Worm (Caenorhabditis elegans) whole organism, L4 larva: ENCODE results near the gene C45G9.11.

ENCODE experiments used
- F10B5.3 ChIP-seq: sonication (generic microtip); optimal IDR thresholded peaks from 2 replicates; lab custom pipeline; 2016; ENCODE audit warnings: mild to moderate bottlenecking, missing genetic modification characterization, missing compliant biosample characterization
- F37D6.2 ChIP-seq: sonication (generic microtip); optimal IDR thresholded peaks from 2 replicates; lab custom pipeline; 2016; ENCODE audit warnings: mild to moderate bottlenecking, missing genetic modification characterization, missing compliant biosample characterization
- F44E2.7 ChIP-seq: fragments of 200-800 bp; sonication (Bioruptor generic); IDR thresholded peaks from 2 replicates; pipeline ENCODE4 v2.1.2; 2022; ENCODE audit warnings: missing genetic modification characterization, missing compliant biosample characterization
- F49E8.2 ChIP-seq: sonication (generic microtip); optimal IDR thresholded peaks from 2 replicates; lab custom pipeline; 2016; ENCODE audit warnings: missing compliant biosample characterization, mild to moderate bottlenecking, missing genetic modification characterization, borderline replicate concordance
- T20F7.1 ChIP-seq: fragments of 200-800 bp; sonication (Bioruptor generic); optimal IDR thresholded peaks from 2 replicates; lab custom pipeline; 2018; ENCODE audit warnings: mild to moderate bottlenecking, missing genetic modification characterization, missing compliant biosample characterization
- T26A8.4 ChIP-seq: fragments of 200-800 bp; sonication (Bioruptor generic); IDR thresholded peaks from 2 replicates; pipeline ENCODE4 v1.3.6; 2022; ENCODE audit warnings: missing genetic modification characterization, missing compliant biosample characterization
- Y105C5A.15 ChIP-seq: fragments of 200-800 bp; sonication (Bioruptor generic); IDR thresholded peaks from 2 replicates; pipeline ENCODE4 v1.3.6; 2022; ENCODE audit warnings: missing genetic modification characterization, missing compliant biosample characterization
- Y5F2A.4 ChIP-seq: fragments of 200-800 bp; sonication (Bioruptor generic); optimal IDR thresholded peaks from 2 replicates; lab custom pipeline; 2018; ENCODE audit warnings: mild to moderate bottlenecking, missing genetic modification characterization, missing compliant biosample characterization
- arid-1 ChIP-seq: fragments of 200-800 bp; sonication (Bioruptor generic); conservative IDR thresholded peaks from 2 replicates; pipeline ENCODE4 v1.3.6; 2022; ENCODE audit warnings: missing genetic modification reagents, missing genetic modification characterization, missing compliant biosample characterization
- ceh-82 ChIP-seq: sonication (generic microtip); optimal IDR thresholded peaks from 2 replicates; lab custom pipeline; 2017; ENCODE audit warnings: missing biosample characterization, missing genetic modification characterization
- ces-1 ChIP-seq: fragments of 150-350 bp; sonication (generic microtip); optimal IDR thresholded peaks from 4 replicates; lab custom pipeline; 2014; ENCODE audit warnings: missing biosample characterization, missing genetic modification reagents, missing genetic modification characterization
- daf-16 ChIP-seq, 3 experiments: sonication (generic microtip); optimal IDR thresholded peaks; 2 replicates each; lab custom pipeline; 2016 to 2017; ENCODE audit warnings: missing genetic modification characterization in 3 of 3, missing genetic modification reagents in 3 of 3, mild to moderate bottlenecking in 2 of 3, missing compliant biosample characterization in 2 of 3, missing biosample characterization in 1 of 3, moderate library complexity in 1 of 3
- daf-19 ChIP-seq: fragments of 200-800 bp; sonication (Bioruptor generic); conservative IDR thresholded peaks from 2 replicates; pipeline ENCODE4 v1.3.6; 2022; ENCODE audit warnings: missing genetic modification characterization, missing compliant biosample characterization
- dmd-6 ChIP-seq: fragments of 200-800 bp; sonication (Bioruptor generic); IDR thresholded peaks from 2 replicates; pipeline ENCODE4 v1.3.6; 2022; ENCODE audit warnings: missing genetic modification reagents, missing genetic modification characterization, missing compliant biosample characterization
- dve-1 ChIP-seq: sonication (generic microtip); optimal IDR thresholded peaks from 2 replicates; lab custom pipeline; 2017; ENCODE audit warnings: antibody characterized with exemption, mild to moderate bottlenecking, missing genetic modification characterization, missing compliant biosample characterization; ENCODE audit not compliant: insufficient read depth
- egl-27 ChIP-seq: sonication (generic microtip); optimal IDR thresholded peaks from 3 replicates; lab custom pipeline; 2017; ENCODE audit warnings: missing biosample characterization, missing genetic modification reagents, missing genetic modification characterization
- egl-43 ChIP-seq: fragments of 200-800 bp; sonication (Bioruptor generic); IDR thresholded peaks from 2 replicates; pipeline ENCODE4 v1.3.6; 2022; ENCODE audit warnings: missing genetic modification reagents, missing genetic modification characterization, missing compliant biosample characterization
- fos-1 ChIP-seq: fragments of 150-350 bp; optimal IDR thresholded peaks from 2 replicates; lab custom pipeline; 2014; ENCODE audit warnings: missing biosample characterization, missing genetic modification characterization
- hif-1 ChIP-seq, 2 experiments: sonication (generic microtip); optimal IDR thresholded peaks; 2 replicates each; lab custom pipeline; 2016 to 2017; ENCODE audit warnings: missing compliant biosample characterization in 2 of 2, missing genetic modification characterization in 2 of 2, missing genetic modification reagents in 2 of 2, missing genotype in 2 of 2, mild to moderate bottlenecking in 1 of 2
- hlh-11 ChIP-seq: fragments of 200-800 bp; sonication (Bioruptor generic); optimal IDR thresholded peaks from 2 replicates; lab custom pipeline; 2018; ENCODE audit warnings: mild to moderate bottlenecking, missing genetic modification characterization, missing compliant biosample characterization
- hlh-30 ChIP-seq: sonication (generic microtip); optimal IDR thresholded peaks from 2 replicates; lab custom pipeline; 2017; ENCODE audit warnings: antibody characterized with exemption, mild to moderate bottlenecking, missing genetic modification characterization, missing compliant biosample characterization; ENCODE audit not compliant: insufficient read depth
- jun-1 ChIP-seq: fragments of 150-350 bp; optimal IDR thresholded peaks from 2 replicates; lab custom pipeline; 2014; ENCODE audit warnings: missing biosample characterization, missing genetic modification reagents, missing genetic modification characterization
- lin-15B ChIP-seq: fragments of 150-350 bp; sonication (generic microtip); optimal IDR thresholded peaks from 3 replicates; lab custom pipeline; 2014; ENCODE audit warnings: missing biosample characterization, missing genetic modification characterization
- lin-29 ChIP-seq: fragments of 200-800 bp; sonication (Bioruptor generic); IDR thresholded peaks from 2 replicates; pipeline ENCODE4 v1.3.6; 2022; ENCODE audit warnings: missing genetic modification reagents, missing genetic modification characterization, missing compliant biosample characterization
- lin-39 ChIP-seq: fragments of 150-350 bp; optimal IDR thresholded peaks from 2 replicates; lab custom pipeline; 2014; ENCODE audit warnings: missing biosample characterization, missing genetic modification reagents, missing genetic modification characterization
- lir-3 ChIP-seq: sonication (generic microtip); optimal IDR thresholded peaks from 2 replicates; lab custom pipeline; 2016; ENCODE audit warnings: mild to moderate bottlenecking, missing genetic modification characterization, missing compliant biosample characterization
- lsy-2 ChIP-seq, 2 experiments: fragments of 150-350 bp in 1 of 2; sonication (generic microtip) in 1 of 2; optimal IDR thresholded peaks; 2 replicates each; lab custom pipeline; 2014 to 2017; ENCODE audit warnings: missing biosample characterization in 2 of 2, missing genetic modification characterization in 2 of 2
- madf-9 ChIP-seq: fragments of 200-800 bp; sonication (Bioruptor generic); conservative IDR thresholded peaks from 2 replicates; pipeline ENCODE4 v1.3.6; 2022; ENCODE audit warnings: missing genetic modification reagents, missing genetic modification characterization, missing compliant biosample characterization
- mdl-1 ChIP-seq, 2 experiments: fragments of 150-350 bp in 1 of 2; sonication (generic microtip) in 1 of 2; optimal IDR thresholded peaks; 2 replicates each; lab custom pipeline; 2014 to 2017; ENCODE audit warnings: missing biosample characterization in 2 of 2, missing genetic modification characterization in 2 of 2
- mep-1 ChIP-seq: fragments of 150-350 bp; sonication (generic microtip); optimal IDR thresholded peaks from 3 replicates; lab custom pipeline; 2014; ENCODE audit warnings: missing biosample characterization, missing genetic modification characterization
- mes-2 ChIP-seq: sonication (generic microtip); optimal IDR thresholded peaks from 2 replicates; lab custom pipeline; 2016; ENCODE audit warnings: missing genotype, mild to moderate bottlenecking, missing genetic modification characterization, missing compliant biosample characterization; ENCODE audit not compliant: poor library complexity, severe bottlenecking
- mxl-3 ChIP-seq: fragments of 200-800 bp; sonication (Bioruptor generic); optimal IDR thresholded peaks from 2 replicates; lab custom pipeline; 2018; ENCODE audit warnings: mild to moderate bottlenecking, missing genetic modification characterization, missing compliant biosample characterization
- nhr-11 ChIP-seq: fragments of 150-350 bp; optimal IDR thresholded peaks from 2 replicates; lab custom pipeline; 2014; ENCODE audit warnings: missing biosample characterization, missing genetic modification characterization
- nhr-28 ChIP-seq: fragments of 150-350 bp; optimal IDR thresholded peaks from 2 replicates; lab custom pipeline; 2014; ENCODE audit warnings: missing biosample characterization, missing genetic modification characterization
- nhr-42 ChIP-seq: fragments of 200-800 bp; sonication (Bioruptor generic); IDR thresholded peaks from 2 replicates; pipeline ENCODE4 v1.3.6; 2022; ENCODE audit warnings: missing genetic modification characterization, missing compliant biosample characterization
- nhr-6 ChIP-seq: fragments of 150-350 bp; optimal IDR thresholded peaks from 2 replicates; lab custom pipeline; 2014; ENCODE audit warnings: missing biosample characterization, missing genetic modification characterization
- nhr-77 ChIP-seq: fragments of 150-350 bp; optimal IDR thresholded peaks from 2 replicates; lab custom pipeline; 2014; ENCODE audit warnings: missing biosample characterization, missing genetic modification characterization
- pha-4 ChIP-seq, 2 experiments: fragments of 150-350 bp in 1 of 2; fragments of 200-800 bp in 1 of 2; sonication (Bioruptor generic) in 1 of 2; IDR thresholded peaks in 1 of 2; optimal IDR thresholded peaks in 1 of 2; 2 replicates each; pipeline versions ENCODE4 v1.3.6 to Lab custom; 2014 to 2022; ENCODE audit warnings: missing genetic modification characterization in 2 of 2, missing genetic modification reagents in 2 of 2, missing biosample characterization in 1 of 2, missing compliant biosample characterization in 1 of 2
- pqm-1 ChIP-seq: sonication (generic microtip); optimal IDR thresholded peaks from 2 replicates; lab custom pipeline; 2017; ENCODE audit warnings: missing biosample characterization, missing genetic modification characterization
- set-16 ChIP-seq: fragments of 200-800 bp; sonication (Bioruptor generic); IDR thresholded peaks from 2 replicates; pipeline ENCODE4 v1.3.6; 2022; ENCODE audit warnings: missing genetic modification reagents, missing genetic modification characterization, missing compliant biosample characterization
- skn-1 ChIP-seq: fragments of 150-350 bp; optimal IDR thresholded peaks from 2 replicates; lab custom pipeline; 2014; ENCODE audit warnings: missing biosample characterization, missing genetic modification characterization
- spr-1 ChIP-seq: sonication (generic microtip); optimal IDR thresholded peaks from 2 replicates; lab custom pipeline; 2016; ENCODE audit warnings: mild to moderate bottlenecking, missing genetic modification characterization, missing compliant biosample characterization
- unc-62 ChIP-seq, 3 experiments: fragments of 150-350 bp in 1 of 3; sonication (generic microtip); optimal IDR thresholded peaks in 2 of 3; peaks in 1 of 3; 1 replicate in 1 of 3; 2 replicates in 2 of 3; lab custom pipeline; 2014 to 2017; ENCODE audit warnings: missing biosample characterization in 3 of 3, missing genetic modification characterization in 3 of 3, missing genetic modification reagents in 3 of 3, missing genotype in 1 of 3
- vab-7 ChIP-seq: fragments of 200-800 bp; sonication (Bioruptor generic); IDR thresholded peaks from 2 replicates; pipeline ENCODE4 v1.3.6; 2022; ENCODE audit warnings: missing genetic modification reagents, missing genetic modification characterization, missing compliant biosample characterization
- zag-1 ChIP-seq: fragments of 150-350 bp; optimal IDR thresholded peaks from 2 replicates; lab custom pipeline; 2014; ENCODE audit warnings: missing biosample characterization, missing genetic modification characterization

C45G9.11 gene

DNA sequence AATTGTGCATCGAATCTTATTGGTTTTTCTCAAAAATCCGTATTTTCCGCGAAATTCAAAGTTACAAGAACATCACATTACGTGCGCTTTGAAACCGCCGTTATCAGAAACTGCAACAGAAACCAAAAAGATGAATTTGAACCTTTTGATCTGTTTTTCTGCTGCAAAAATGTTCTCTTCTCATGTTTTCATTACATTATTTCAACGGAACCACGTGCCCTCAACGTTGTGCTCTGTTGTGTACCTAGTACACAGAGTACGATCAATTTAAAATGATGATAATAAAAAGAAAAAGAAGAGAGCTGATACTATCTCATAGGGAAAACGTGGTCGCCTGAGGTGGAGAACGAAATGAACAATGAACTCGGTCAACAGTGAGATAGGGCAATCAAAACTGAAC lies 9.5 kb upstream of the C45G9.11 start (continued):
- TF ChIP-seq unc-62 (GFP tag; optimal IDR thresholded peaks at IDR 0.05 in 1 of 2; lab: Kevin White, UChicago) (peak in 1 of 2 experiments; percentile 78), unc-62 (tag; optimal IDR thresholded peaks at IDR 0.05; lab: Kevin White, UChicago) (no peak), nhr-42 (GFP tag; lab: Robert Waterston, UW) (no peak), zag-1 (tag; lab: Kevin White, UChicago) (no peak), mes-2 (tag; lab: Kevin White, UChicago) (peak; percentile 65), hif-1 (tag; optimal IDR thresholded peaks at IDR 0.05; lab: Kevin White, UChicago) (peak in 1 of 2 experiments; percentile 66), F44E2.7 (GFP tag; lab: Robert Waterston, UW) (no peak), nhr-28 (tag; lab: Kevin White, UChicago) (peak; percentile 97), mep-1 (tag; lab: Kevin White, UChicago) (peak; percentile 81), hlh-11 (tag; lab: Kevin White, UChicago) (peak; percentile 94), dve-1 (peak; percentile 95), lir-3 (tag; lab: Kevin White, UChicago) (no peak), lsy-2 (tag; optimal IDR thresholded peaks at IDR 0.05; lab: Kevin White, UChicago) (peak in 1 of 2 experiments; percentile 75), nhr-11 (tag; lab: Kevin White, UChicago) (peak; percentile 83)
- TF ChIP-seq, all 104 proteins: peak for 26

DNA sequence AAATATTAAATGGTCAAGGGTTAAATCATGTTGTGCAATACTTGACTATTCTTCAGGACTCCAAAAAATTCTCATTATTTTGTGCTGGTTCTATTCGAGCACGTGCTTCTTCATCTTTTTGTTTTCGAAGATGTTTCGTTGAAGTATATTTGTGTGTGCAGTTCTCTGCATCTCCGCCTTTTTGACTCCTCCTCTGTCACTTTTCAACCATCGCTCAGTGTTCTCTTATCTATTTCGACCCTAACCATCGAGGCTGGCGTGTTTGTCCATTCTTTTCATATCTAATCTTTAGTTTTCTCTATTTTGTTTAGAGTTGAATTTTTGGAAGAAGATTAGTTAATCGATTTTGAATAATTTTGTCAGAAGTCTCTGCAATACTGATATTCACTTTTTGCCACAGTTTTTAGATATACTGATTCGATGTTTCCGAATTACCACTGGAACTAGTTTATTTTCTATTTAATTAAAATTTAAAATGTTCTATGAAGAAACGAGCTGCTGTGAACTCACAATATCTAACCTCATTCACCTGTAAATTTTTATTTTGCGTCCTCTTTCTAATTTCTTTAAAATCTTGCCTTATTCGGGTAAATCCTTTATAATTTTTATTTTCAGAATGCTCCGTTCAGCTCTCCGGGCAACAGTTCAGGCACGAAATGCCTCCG lies 8.8 kb upstream of the C45G9.11 start, which contains the start of gene alh-1:
TSS of gene alh-1 (plus strand) at position 615 of the 665 bp plus-strand sequence.
- no peak for TF ChIP-seq F44E2.7 (GFP tag; lab: Robert Waterston, UW)
- TF ChIP-seq mdl-1 (tag; optimal IDR thresholded peaks at IDR 0.05; lab: Kevin White, UChicago), result peak in 1 of 2 experiments; percentile 67
- no peak for TF ChIP-seq daf-16 (GFP tag; optimal IDR thresholded peaks at IDR 0.05; lab: Kevin White, UChicago)
- TF ChIP-seq daf-16 (tag; optimal IDR thresholded peaks at IDR 0.05; lab: Kevin White, UChicago), result peak; percentile 79
- peak; percentile 78 for TF ChIP-seq pqm-1 (tag; lab: Kevin White, UChicago)
- no peak for TF ChIP-seq T26A8.4 (GFP tag; lab: Robert Waterston, UW)
- TF ChIP-seq spr-1, result no peak
- no peak for TF ChIP-seq F37D6.2
- TF ChIP-seq nhr-77 (tag; lab: Kevin White, UChicago), result peak; percentile 35
- no peak for TF ChIP-seq fos-1 (tag; lab: Kevin White, UChicago)
- TF ChIP-seq lir-3 (tag; lab: Kevin White, UChicago), result no peak
- no peak for TF ChIP-seq daf-19 (GFP tag; lab: Robert Waterston, UW)
- TF ChIP-seq pha-4 (GFP tag; IDR thresholded peaks at IDR 0.05; lab: Robert Waterston, UW), result no peak
- peak; percentile 23 for TF ChIP-seq pha-4 (tag; optimal IDR thresholded peaks at IDR 0.05; lab: Kevin White, UChicago)
- TF ChIP-seq ceh-82 (tag; lab: Kevin White, UChicago), result no peak
- TF ChIP-seq egl-27 (tag; lab: Kevin White, UChicago), result no peak
- no peak for TF ChIP-seq hif-1 (tag; optimal IDR thresholded peaks at IDR 0.05; lab: Kevin White, UChicago)
- no peak for TF ChIP-seq set-16 (GFP tag; lab: Robert Waterston, UW)
- TF ChIP-seq F10B5.3 (tag; lab: Kevin White, UChicago), result no peak
- no peak for TF ChIP-seq nhr-11 (tag; lab: Kevin White, UChicago)
- TF ChIP-seq Y5F2A.4 (GFP tag; lab: Kevin White, UChicago), result no peak
- no peak for TF ChIP-seq vab-7 (GFP tag; lab: Robert Waterston, UW)
- TF ChIP-seq hlh-11 (tag; lab: Kevin White, UChicago), result peak; percentile 75
- TF ChIP-seq skn-1 (tag; lab: Kevin White, UChicago), result no peak
- peak; percentile 12 for TF ChIP-seq T20F7.1 (GFP tag; lab: Kevin White, UChicago)
- TF ChIP-seq ces-1 (GFP tag; lab: Kevin White, UChicago), result no peak
- TF ChIP-seq dmd-6 (GFP tag; lab: Robert Waterston, UW), result peak; percentile 73
- peak; percentile 54 for TF ChIP-seq nhr-28 (tag; lab: Kevin White, UChicago)
- no peak for TF ChIP-seq lin-39 (tag; lab: Kevin White, UChicago)
- TF ChIP-seq mxl-3 (GFP tag; lab: Kevin White, UChicago), result peak; percentile 53
- no peak for TF ChIP-seq arid-1
- TF ChIP-seq madf-9 (GFP tag; lab: Robert Waterston, UW), result no peak
- no peak for TF ChIP-seq mes-2 (tag; lab: Kevin White, UChicago)
- TF ChIP-seq hlh-30, result peak; percentile 21
- no peak for TF ChIP-seq Y105C5A.15
- TF ChIP-seq jun-1 (tag; lab: Kevin White, UChicago), result no peak
- TF ChIP-seq lin-29 (GFP tag; lab: Robert Waterston, UW), result no peak
- TF ChIP-seq egl-43, result no peak
- TF ChIP-seq F49E8.2, result no peak
- TF ChIP-seq nhr-6 (tag; lab: Kevin White, UChicago), result no peak
- no peak for TF ChIP-seq lin-15B (tag; lab: Kevin White, UChicago)
